Worm (Caenorhabditis elegans) whole organism, dauer: Measurements from ENCODE around the gene klp-4.

Source experiments
- unc-62 ChIP-seq: sonication (generic microtip); optimal IDR thresholded peaks from 2 replicates; lab custom pipeline; 2017; ENCODE audit warnings: missing biosample characterization, missing genetic modification reagents, missing genetic modification characterization

klp-4 gene

DNA sequence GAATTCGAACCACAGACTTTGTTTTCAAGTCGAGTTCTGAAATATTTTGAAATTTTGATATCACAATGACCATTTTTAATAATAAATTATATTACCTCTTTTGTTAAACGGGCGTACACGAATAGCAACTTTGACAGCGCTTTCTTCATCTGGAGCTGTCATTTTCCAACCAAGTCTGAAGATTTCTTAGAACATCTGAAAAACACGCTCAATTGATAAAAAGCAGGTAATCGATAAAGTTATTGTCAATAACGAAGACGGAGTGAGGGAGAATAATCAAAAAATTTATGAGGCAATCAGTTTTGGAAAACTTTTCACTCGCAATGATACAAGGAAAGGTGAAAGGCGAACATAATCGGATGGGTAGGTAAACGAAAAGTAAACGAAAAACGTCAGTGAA lies at the start of gene klp-4:
Gene klp-4, minus strand, starts transcription at position 201 of the 400 bp plus-strand sequence.
- no peak for TF ChIP-seq unc-62 (GFP tag; lab: Kevin White, UChicago)

DNA sequence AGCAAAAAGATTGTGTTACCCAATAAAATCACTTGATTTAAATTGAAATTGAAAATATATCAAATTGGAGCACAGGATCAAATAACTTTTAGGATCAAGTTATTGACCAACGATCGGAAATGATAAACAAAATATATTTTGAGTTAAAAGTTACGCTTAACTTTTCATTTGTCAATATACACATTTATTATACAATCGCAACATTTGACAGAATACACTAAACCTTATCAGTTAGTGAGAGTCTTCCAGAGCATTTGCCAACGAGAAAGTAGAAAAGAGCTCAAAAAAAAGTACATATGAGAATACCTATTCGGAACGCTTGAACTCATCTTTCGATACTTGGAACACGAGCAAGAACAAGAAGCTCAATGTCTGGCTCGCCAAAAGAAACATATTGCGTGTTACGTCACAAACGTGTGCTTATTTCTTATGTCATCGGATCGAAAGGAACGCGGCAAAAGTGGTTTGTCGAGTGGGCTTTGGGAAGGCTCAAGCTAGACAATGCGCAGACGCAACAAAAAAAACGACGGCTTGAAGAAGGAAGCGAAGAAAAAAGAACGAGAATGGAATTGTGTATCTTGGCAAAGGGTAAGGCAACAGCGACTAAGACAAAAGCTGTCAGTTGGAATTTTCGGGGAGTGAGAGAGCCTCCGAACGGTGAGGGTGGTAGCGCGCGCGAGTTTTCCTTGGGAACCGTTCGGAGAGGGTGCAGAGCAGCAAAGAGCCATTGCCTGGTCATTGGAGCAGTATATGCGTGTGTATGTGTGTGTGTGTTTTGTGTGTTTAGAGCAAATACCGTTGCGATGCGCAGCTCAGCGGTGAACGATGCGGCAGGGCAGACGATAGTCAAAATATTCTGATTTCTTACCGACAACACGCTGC lies 48.1 kb upstream of the klp-4 start:
- no peak for TF ChIP-seq unc-62 (GFP tag; lab: Kevin White, UChicago)

DNA sequence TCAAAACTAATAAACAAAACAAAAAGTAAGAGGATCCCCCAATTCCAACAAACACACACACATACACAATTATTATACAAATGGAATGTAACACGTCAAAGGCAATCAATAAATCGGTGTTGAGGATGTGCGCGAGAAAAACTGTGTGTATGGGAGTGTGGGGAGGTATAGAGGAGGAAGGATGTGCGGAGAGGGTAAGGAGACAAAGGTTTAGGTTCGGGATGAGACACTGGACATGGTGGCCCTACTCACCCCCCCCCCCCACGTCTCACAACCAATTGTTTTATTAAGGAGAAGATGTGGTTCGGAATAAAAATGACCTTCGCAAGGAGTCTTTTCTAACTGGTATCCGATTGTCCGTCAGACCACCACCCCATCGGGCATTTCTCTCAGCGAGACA lies 44.6 kb upstream of the klp-4 start:
- no peak for TF ChIP-seq unc-62 (GFP tag; lab: Kevin White, UChicago)

- TF ChIP-seq unc-62 (GFP tag; lab: Kevin White, UChicago), result no peak
These were observed 41.8 kb upstream of the klp-4 start, which contains the start of gene rgl-1 for ce11 chrX:3220267-3220666. rgl-1 (minus strand) TSS chrX:3220367.

DNA sequence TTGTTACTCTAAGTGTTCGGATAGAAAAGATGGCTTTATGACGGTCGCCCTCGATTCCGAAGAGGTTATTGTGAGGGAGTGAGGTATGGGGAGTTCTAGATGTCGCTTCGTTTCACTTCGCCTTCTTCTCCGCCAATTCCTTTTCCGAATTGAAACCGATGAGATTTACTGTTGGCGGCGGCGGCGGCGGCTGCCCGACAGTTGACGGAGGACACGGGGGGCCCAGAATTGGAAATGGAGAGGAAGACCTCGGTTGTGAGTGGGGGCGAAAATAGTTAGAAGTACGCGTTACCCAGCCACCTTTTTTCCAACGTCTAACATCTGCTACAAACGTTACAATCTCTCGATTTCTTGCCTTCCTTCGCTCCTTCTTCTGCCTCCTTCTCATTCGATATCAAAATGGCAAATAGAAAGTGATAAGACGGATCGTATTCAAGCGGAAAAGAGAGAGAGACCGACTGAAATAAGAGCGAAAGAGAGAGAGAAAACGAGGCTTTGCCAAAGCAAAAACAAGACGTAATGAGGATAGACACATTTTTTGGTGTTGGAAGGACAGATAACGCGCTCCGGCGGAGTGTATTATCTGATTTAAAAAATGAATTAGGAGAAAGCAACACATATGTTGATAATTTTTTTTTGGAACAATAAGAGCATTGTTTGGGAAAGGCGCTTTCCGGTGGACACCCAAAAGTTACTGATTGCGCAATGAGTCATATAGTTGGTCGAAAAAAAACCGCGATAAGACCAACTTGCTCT lies 39.7 kb upstream of the klp-4 start:
- TF ChIP-seq unc-62 (GFP tag; lab: Kevin White, UChicago), result no peak

DNA sequence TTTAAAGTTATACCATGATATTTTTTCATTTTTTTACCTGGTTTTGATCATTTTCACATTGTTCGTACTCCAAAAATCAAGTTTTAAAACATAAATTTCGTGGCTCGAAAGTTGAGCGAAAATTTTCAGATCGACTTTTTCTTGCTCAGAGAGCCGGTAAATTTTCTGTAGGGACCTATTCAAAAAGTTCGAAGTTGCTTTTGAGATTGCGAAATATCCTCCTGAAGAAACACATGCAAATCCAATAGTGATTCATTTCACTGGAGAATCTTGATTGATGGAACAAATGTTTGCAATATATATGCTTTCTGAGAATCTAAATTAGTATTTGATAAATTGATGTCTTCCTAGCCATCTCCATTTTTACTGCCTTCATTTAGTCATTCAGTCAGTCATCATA lies 38.2 kb upstream of the klp-4 start:
- TF ChIP-seq unc-62 (GFP tag; lab: Kevin White, UChicago), result no peak

- TF ChIP-seq unc-62 (GFP tag; lab: Kevin White, UChicago), result no peak
These were observed 31.0 kb upstream of the klp-4 start, which contains the start of gene F28B4.4 for ce11 chrX:3209523-3209922. F28B4.4 (minus strand) TSS chrX:3209623.

- TF ChIP-seq unc-62 (GFP tag; lab: Kevin White, UChicago), result no peak
These were observed 26.3 kb upstream of the klp-4 start, which contains the start of gene F28B4.1 for ce11 chrX:3204778-3205177. F28B4.1 (plus strand) TSS chrX:3205078.

ce11 chrX:3202350-3202749 lies 23.8 kb upstream of the klp-4 start:
- TF ChIP-seq unc-62 (GFP tag; lab: Kevin White, UChicago), result no peak

ce11 chrX:3199249-3199648 lies 20.7 kb upstream of the klp-4 start, which contains the start of gene fax-1:
fax-1 (minus strand) TSS chrX:3199349.
- TF ChIP-seq unc-62 (GFP tag; lab: Kevin White, UChicago), result no peak

ce11 chrX:3197319-3197718 lies 18.8 kb upstream of the klp-4 start:
- TF ChIP-seq unc-62 (GFP tag; lab: Kevin White, UChicago), result no peak

ce11 chrX:3191353-3192065 lies 13.0 kb upstream of the klp-4 start:
- TF ChIP-seq unc-62 (GFP tag; lab: Kevin White, UChicago), result no peak

ce11 chrX:3190193-3190592 lies 11.7 kb upstream of the klp-4 start:
- no peak for TF ChIP-seq unc-62 (GFP tag; lab: Kevin White, UChicago)

- TF ChIP-seq unc-62 (GFP tag; lab: Kevin White, UChicago), result no peak
These were observed 6.1 kb upstream of the klp-4 start for ce11 chrX:3184649-3185048.

DNA sequence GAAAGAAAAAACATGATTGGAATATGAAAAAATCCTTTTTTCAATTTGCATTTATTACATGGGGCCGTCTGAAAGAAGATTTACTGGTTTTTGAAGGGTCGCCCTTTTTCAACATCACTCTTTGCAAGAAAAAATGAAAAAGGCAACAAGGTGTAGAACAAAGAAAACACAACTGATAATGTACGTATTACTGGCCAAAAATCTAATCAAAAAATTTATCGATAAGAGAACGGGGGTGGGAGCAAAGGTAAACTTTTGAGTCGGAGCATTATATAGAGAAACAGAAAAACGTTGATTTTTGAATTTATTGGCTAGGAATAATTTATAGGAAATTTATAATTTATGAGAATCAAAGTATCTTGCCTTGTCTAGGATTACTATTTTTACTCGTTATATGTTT lies 3.4 kb upstream of the klp-4 start:
- no peak for TF ChIP-seq unc-62 (GFP tag; lab: Kevin White, UChicago)

ce11 chrX:3181376-3181775 lies 2.9 kb upstream of the klp-4 start:
- no peak for TF ChIP-seq unc-62 (GFP tag; lab: Kevin White, UChicago)
